Fruit fly (Drosophila melanogaster): Measurements from ENCODE around the gene MED11.
A peak's percentile ranks its signal among the peaks of the same experiment; 100 is the strongest.

Gene MED11

DNA sequence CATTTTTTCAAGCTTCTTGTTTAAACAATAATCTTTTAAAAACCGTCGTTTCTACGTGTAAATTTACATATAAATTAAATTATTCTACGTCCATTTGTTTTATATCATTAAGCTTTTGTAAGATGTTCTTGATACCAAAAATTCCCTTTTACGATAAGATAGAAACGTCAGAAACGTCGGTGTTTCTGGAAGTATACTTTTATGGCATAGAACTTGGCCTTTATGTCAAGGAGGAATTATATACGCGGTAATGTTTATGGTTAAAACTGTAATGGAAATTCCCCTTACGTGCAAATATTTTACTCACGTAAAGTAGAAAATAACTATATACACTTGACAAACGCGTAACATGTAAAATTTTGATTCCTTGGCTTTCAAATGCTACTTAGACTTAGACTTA lies 2.0 kb upstream of the MED11 start (continued):
- TF ChIP-seq esg (GFP tag; conservative IDR thresholded peaks at IDR 0.05) = no peak
- no peak for TF ChIP-seq Abd-B (GFP tag; optimal IDR thresholded peaks at IDR 0.05)
- no peak for TF ChIP-seq CrebB (tag; optimal IDR thresholded peaks at IDR 0.05)
- no peak for TF ChIP-seq CG18599 (GFP tag; optimal IDR thresholded peaks at IDR 0.05)
- no peak for TF ChIP-seq CG6765 (GFP tag; optimal IDR thresholded peaks at IDR 0.05)
- no peak for TF ChIP-seq CG9797 (GFP tag; optimal IDR thresholded peaks at IDR 0.05)
- no peak for TF ChIP-seq pho (GFP tag; optimal IDR thresholded peaks at IDR 0.05)
- TF ChIP-seq aop (GFP tag; IDR thresholded peaks at IDR 0.05) = no peak
- TF ChIP-seq ems (GFP tag; optimal IDR thresholded peaks at IDR 0.05) = no peak
- no peak for TF ChIP-seq tna (GFP tag; IDR thresholded peaks at IDR 0.05; ENCODE audit: partially characterized antibody)
- TF ChIP-seq CG16813 (GFP tag; IDR thresholded peaks at IDR 0.05; ENCODE audit: partially characterized antibody) = peak; percentile 63
- no peak for TF ChIP-seq CG18476 (GFP tag; optimal IDR thresholded peaks at IDR 0.05)
- no peak for TF ChIP-seq CG1647 (GFP tag; optimal IDR thresholded peaks at IDR 0.05)
- peak; percentile 29 for TF ChIP-seq CG2712 (tag; optimal IDR thresholded peaks at IDR 0.05)
- TF ChIP-seq dati (GFP tag; IDR thresholded peaks at IDR 0.05) = no peak
- TF ChIP-seq CG3281 (GFP tag; optimal IDR thresholded peaks at IDR 0.05) = no peak
- no peak for TF ChIP-seq Elba2 (GFP tag; optimal IDR thresholded peaks at IDR 0.05)
- no peak for TF ChIP-seq Taf1 (GFP tag; IDR thresholded peaks at IDR 0.05)
- TF ChIP-seq scrt (GFP tag; optimal IDR thresholded peaks at IDR 0.05) = no peak
- TF ChIP-seq rib (GFP tag; IDR thresholded peaks at IDR 0.05) = no peak
- no peak for TF ChIP-seq CG4282 (GFP tag; optimal IDR thresholded peaks at IDR 0.05)
- no peak for TF ChIP-seq sens-2 (GFP tag; IDR thresholded peaks at IDR 0.05)
- TF ChIP-seq br (optimal IDR thresholded peaks at IDR 0.05) = no peak
- no peak for TF ChIP-seq ken (GFP tag; IDR thresholded peaks at IDR 0.05)
- no peak for TF ChIP-seq CG17361 (GFP tag; IDR thresholded peaks at IDR 0.05)
- TF ChIP-seq CG31441 (GFP tag; IDR thresholded peaks at IDR 0.05) = peak; percentile 30; the same call in 1 of the 2 replicates
- no peak for TF ChIP-seq gcm (GFP tag; optimal IDR thresholded peaks at IDR 0.05)
- TF ChIP-seq sqz (GFP tag; optimal IDR thresholded peaks at IDR 0.05) = no peak
- peak; percentile 50 for TF ChIP-seq CG1603 (tag; optimal IDR thresholded peaks at IDR 0.05)
- TF ChIP-seq CG10147 (GFP tag; optimal IDR thresholded peaks at IDR 0.05) = no peak
- TF ChIP-seq CG12942 (GFP tag; optimal IDR thresholded peaks at IDR 0.05) = no peak
- peak; percentile 10 for TF ChIP-seq CG7839 (tag; optimal IDR thresholded peaks at IDR 0.05)
- no peak for TF ChIP-seq CG17912 (GFP tag; optimal IDR thresholded peaks at IDR 0.05)
- no peak for TF ChIP-seq Dfd (GFP tag; optimal IDR thresholded peaks at IDR 0.05)
- no peak for TF ChIP-seq CG15269 (tag; optimal IDR thresholded peaks at IDR 0.05)
- TF ChIP-seq org-1 (GFP tag; optimal IDR thresholded peaks at IDR 0.05) = no peak
- no peak for TF ChIP-seq CG16863 (GFP tag; optimal IDR thresholded peaks at IDR 0.05)
- no peak for TF ChIP-seq CG4730 (GFP tag; IDR thresholded peaks at IDR 0.05)
- TF ChIP-seq CG17802 (tag; optimal IDR thresholded peaks at IDR 0.05) = no peak
- TF ChIP-seq CG3065 (GFP tag; optimal IDR thresholded peaks at IDR 0.05) = no peak
- peak; percentile 11; the same call in 1 of the 3 replicates for TF ChIP-seq CG14860 (GFP tag; IDR thresholded peaks at IDR 0.05; ENCODE audit: partially characterized antibody)
- no peak for TF ChIP-seq D (optimal IDR thresholded peaks at IDR 0.05)
- no peak for TF ChIP-seq D (GFP tag; optimal IDR thresholded peaks at IDR 0.05)
- TF ChIP-seq nerfin-2 (GFP tag; IDR thresholded peaks at IDR 0.05; ENCODE audit: partially characterized antibody) = no peak
- TF ChIP-seq gsb (GFP tag; IDR thresholded peaks at IDR 0.05) = no peak
- TF ChIP-seq inv (GFP tag; IDR thresholded peaks at IDR 0.05; ENCODE audit: partially characterized antibody) = peak; percentile 49
- TF ChIP-seq CG12155 (GFP tag; optimal IDR thresholded peaks at IDR 0.05) = no peak
- no peak for TF ChIP-seq pzg (GFP tag; optimal IDR thresholded peaks at IDR 0.05)
- TF ChIP-seq tgo (GFP tag; IDR thresholded peaks at IDR 0.05) = 0 out of 3 replicates have a peak, but pooled peaks have one; percentile 22
- TF ChIP-seq twi (tag; optimal IDR thresholded peaks at IDR 0.05) = peak; percentile 4
- no peak for TF ChIP-seq CG1529 (GFP tag; optimal IDR thresholded peaks at IDR 0.05)
- TF ChIP-seq CG9437 (GFP tag; optimal IDR thresholded peaks at IDR 0.05) = peak; percentile 89
